Fruit fly (Drosophila melanogaster) whole organism, pupa: Measurements from ENCODE around the gene eIF5B.

Experiments used
- CG13204 ChIP-seq: fragments of 200-800 bp; sonication (Bioruptor generic); optimal IDR thresholded peaks from 2 replicates; lab custom pipeline; 2018; ENCODE audit warnings: missing biosample characterization, mild to moderate bottlenecking, missing genetic modification characterization, moderate library complexity
- D1 ChIP-seq: fragments of 200-800 bp; sonication (Bioruptor generic); optimal IDR thresholded peaks from 2 replicates; lab custom pipeline; 2018; ENCODE audit warnings: missing biosample characterization, mild to moderate bottlenecking, missing genetic modification characterization, moderate library complexity
- Snoo ChIP-seq: fragments of 200-800 bp; sonication (Bioruptor generic); optimal IDR thresholded peaks from 3 replicates; lab custom pipeline; 2017; ENCODE audit warnings: missing biosample characterization, mild to moderate bottlenecking, missing genetic modification characterization, inconsistent platforms

DNA sequence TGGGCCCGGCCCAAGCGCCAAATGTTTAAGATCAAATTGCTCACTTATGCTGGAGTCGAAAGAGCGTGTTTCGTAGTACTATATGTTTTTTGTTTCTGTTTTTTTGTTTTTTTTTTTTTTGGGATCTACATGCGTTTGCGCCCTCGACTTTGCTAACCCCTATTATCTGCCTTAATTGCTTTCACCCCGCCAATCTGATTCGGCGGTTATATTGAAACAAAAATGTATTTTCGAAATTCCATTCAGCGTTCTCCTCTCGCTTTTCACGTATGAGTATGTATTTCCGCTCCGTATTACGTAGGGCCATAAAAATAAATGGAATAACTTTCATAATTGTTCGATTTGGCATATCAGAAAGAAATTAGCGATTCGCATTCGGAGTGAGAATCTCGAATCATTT, 55.2 kb downstream of the eIF5B start:
- no peak for TF ChIP-seq CG13204 (GFP tag; lab: Kevin White, UChicago)
- TF ChIP-seq Snoo (tag; lab: Kevin White, UChicago) = no peak
- TF ChIP-seq D1 (tag; lab: Kevin White, UChicago) = no peak
